Fruit fly (Drosophila melanogaster): ENCODE results near the gene obst-I.

Gene obst-I

DNA sequence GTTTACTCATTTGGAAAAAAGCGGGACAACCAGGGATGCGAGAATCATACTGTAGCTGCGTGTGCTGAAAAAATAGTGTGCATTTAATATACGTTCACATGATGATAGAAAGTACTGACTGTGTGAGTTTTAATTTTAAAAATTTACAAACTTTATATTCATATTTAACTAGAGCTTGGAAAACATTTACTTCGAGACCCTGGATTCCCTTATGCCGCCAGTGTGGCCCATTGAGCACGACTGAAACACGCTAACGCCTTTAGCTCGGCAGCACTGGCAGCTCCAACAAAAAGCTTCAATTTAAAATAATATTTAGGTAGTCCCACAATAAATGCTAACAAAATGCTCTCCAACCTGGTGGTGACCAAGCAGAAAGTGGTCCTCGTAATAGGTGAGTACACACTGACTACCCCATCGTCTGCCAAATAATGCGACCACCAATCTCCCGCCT lies 10.2 kb upstream of the obst-I start, which contains the start of the genes CG1275 and Elp5 (continued):
- TF ChIP-seq D19B (GFP tag; optimal IDR thresholded peaks at IDR 0.05), result peak; percentile 95
- peak; percentile 98 for TF ChIP-seq Lim3 (GFP tag; IDR thresholded peaks at IDR 0.05)
- peak; percentile 89 for TF ChIP-seq ab (GFP tag; optimal IDR thresholded peaks at IDR 0.05)
- TF ChIP-seq kah (GFP tag; optimal IDR thresholded peaks at IDR 0.05), result peak; percentile 49
- TF ChIP-seq slou (GFP tag; optimal IDR thresholded peaks at IDR 0.05), result peak; percentile 97
- TF ChIP-seq ATbp (GFP tag; optimal IDR thresholded peaks at IDR 0.05), result peak; percentile 97

DNA sequence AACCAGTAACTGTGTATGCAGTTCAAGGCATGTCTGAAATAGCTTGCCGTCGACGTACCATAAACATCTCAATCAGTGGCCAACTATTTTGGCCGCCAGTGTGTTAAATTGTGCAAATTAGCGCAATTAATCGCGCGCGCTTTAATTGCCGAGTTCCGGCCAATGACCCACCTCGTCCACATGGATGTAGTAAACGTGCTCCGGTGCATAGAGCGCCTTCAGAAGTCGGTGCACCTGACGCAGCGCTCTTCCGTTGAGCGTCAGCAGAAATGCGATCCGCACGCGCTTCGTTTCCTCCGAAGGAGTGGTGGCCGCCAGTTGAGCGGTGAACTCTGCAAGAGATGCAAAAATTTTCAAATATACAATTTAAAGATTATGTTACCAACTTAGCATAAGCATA lies 6.4 kb upstream of the obst-I start:
- TF ChIP-seq CG3726 (GFP tag; IDR thresholded peaks at IDR 0.05), result 0 out of 3 replicates have a peak, but pooled peaks have one; percentile 15
- no peak for TF ChIP-seq klu (GFP tag; IDR thresholded peaks at IDR 0.05)
- no peak for TF ChIP-seq Adf1 (GFP tag; IDR thresholded peaks at IDR 0.05)
- 0 out of 3 replicates have a peak, but pooled peaks have one; percentile 20 for TF ChIP-seq Opbp (GFP tag; IDR thresholded peaks at IDR 0.05; ENCODE audit: partially characterized antibody)
- TF ChIP-seq dpn (GFP tag; optimal IDR thresholded peaks at IDR 0.05), result no peak
- no peak for TF ChIP-seq lbe (GFP tag; optimal IDR thresholded peaks at IDR 0.05)

DNA sequence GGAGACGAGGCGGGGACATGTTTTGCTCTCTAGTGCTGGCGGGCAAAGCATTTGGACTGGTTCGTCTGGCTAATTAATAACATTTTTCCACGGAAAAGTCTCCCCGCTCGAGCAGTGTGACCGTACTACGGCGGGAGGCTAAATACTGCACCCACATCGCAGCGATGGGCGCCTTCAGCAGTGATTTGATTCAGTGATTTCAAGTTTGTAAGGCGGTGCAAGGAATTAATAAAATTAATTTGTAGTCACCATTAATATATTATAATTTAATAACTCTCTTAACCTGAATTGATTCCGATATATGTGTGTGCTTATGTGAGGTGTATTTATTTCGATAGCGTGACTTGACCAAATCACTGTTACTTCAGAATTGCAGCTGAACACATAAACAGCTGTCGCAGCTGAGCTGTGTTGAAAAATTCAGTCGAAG lies 5.1 kb upstream of the obst-I start, which contains the start of the genes oxt and CG13807:
Gene oxt (minus strand): TSS at position 150 of the 430 bp plus-strand sequence.
Gene CG13807 (plus strand): TSS at position 405 of the 430 bp plus-strand sequence.
- TF ChIP-seq so (GFP tag; IDR thresholded peaks at IDR 0.05) (peak; percentile 92), CG6175 (GFP tag; IDR thresholded peaks at IDR 0.05) (peak; percentile 81), CG2120 (GFP tag; optimal IDR thresholded peaks at IDR 0.05) (peak; percentile 85), knrl (GFP tag; IDR thresholded peaks at IDR 0.05; ENCODE audit: partially characterized antibody) (peak; percentile 18; the same call in 1 of the 3 replicates), Atf6 (GFP tag; IDR thresholded peaks at IDR 0.05) (peak; percentile 85), Kr (GFP tag; optimal IDR thresholded peaks at IDR 0.05) (no peak), prd (optimal IDR thresholded peaks at IDR 0.05) (no peak), prd (GFP tag; IDR thresholded peaks at IDR 0.05) (peak; percentile 94), Max (GFP tag; optimal IDR thresholded peaks at IDR 0.05) (peak; percentile 88), gsb (GFP tag; IDR thresholded peaks at IDR 0.05) (peak; percentile 82), exex (tag; optimal IDR thresholded peaks at IDR 0.05) (peak; percentile 62), NC2β (GFP tag; optimal IDR thresholded peaks at IDR 0.05) (peak; percentile 46), B-H1 (GFP tag; IDR thresholded peaks at IDR 0.05) (peak; percentile 89), tna (GFP tag; IDR thresholded peaks at IDR 0.05; ENCODE audit: partially characterized antibody) (no peak), gcm (GFP tag; optimal IDR thresholded peaks at IDR 0.05) (peak; percentile 90), B-H2 (GFP tag; optimal IDR thresholded peaks at IDR 0.05) (peak; percentile 90), Stat92E (GFP tag; optimal IDR thresholded peaks at IDR 0.05) (peak in 1 of 3 experiments; percentile 91), CG18476 (GFP tag; optimal IDR thresholded peaks at IDR 0.05) (peak; percentile 56), CG12155 (GFP tag; optimal IDR thresholded peaks at IDR 0.05) (peak; percentile 84), E2f1 (GFP tag; IDR thresholded peaks at IDR 0.05) (peak; percentile 89), fu2 (GFP tag; optimal IDR thresholded peaks at IDR 0.05) (no peak), Lpt (GFP tag; optimal IDR thresholded peaks at IDR 0.05) (no peak), pita (GFP tag; optimal IDR thresholded peaks at IDR 0.05) (no peak), lilli (GFP tag; optimal IDR thresholded peaks at IDR 0.05) (peak; percentile 83), Lim3 (GFP tag; IDR thresholded peaks at IDR 0.05) (peak; percentile 42; the same call in 1 of the 2 replicates), maf-S (GFP tag; optimal IDR thresholded peaks at IDR 0.05) (no peak), CG10267 (tag; optimal IDR thresholded peaks at IDR 0.05) (peak; percentile 90), Hmr (GFP tag; optimal IDR thresholded peaks at IDR 0.05) (peak; percentile 89), CG30403 (GFP tag; optimal IDR thresholded peaks at IDR 0.05) (peak; percentile 93), unc-4 (GFP tag; IDR thresholded peaks at IDR 0.05; ENCODE audit: partially characterized antibody) (peak; percentile 36; the same call in 1 of the 2 replicates), CG17328 (GFP tag; IDR thresholded peaks at IDR 0.05) (peak; percentile 85), gce (GFP tag; IDR thresholded peaks at IDR 0.05) (peak; percentile 68; the same call in 2 of the 3 replicates), CG14965 (GFP tag; optimal IDR thresholded peaks at IDR 0.05; ENCODE audit: borderline replicate concordance) (no peak), CG13287 (GFP tag; IDR thresholded peaks at IDR 0.05; ENCODE audit: partially characterized antibody) (peak; percentile 62), CG10147 (GFP tag; optimal IDR thresholded peaks at IDR 0.05) (peak; percentile 80), Drgx (GFP tag; IDR thresholded peaks at IDR 0.05) (peak; percentile 85)

Measured in whole organism, embryonic.